Worm (Caenorhabditis elegans) whole organism, L3 larva: ENCODE measurements around the gene dgk-1.

ENCODE experiments used
- ZK546.5 ChIP-seq: sonication (generic microtip); optimal IDR thresholded peaks from 2 replicates; lab custom pipeline; 2017; ENCODE audit warnings: missing biosample characterization, missing genetic modification characterization
- ceh-16 ChIP-seq: sonication (generic microtip); optimal IDR thresholded peaks from 2 replicates; lab custom pipeline; 2017; ENCODE audit warnings: missing biosample characterization, missing genetic modification characterization
- ceh-82 ChIP-seq: fragments of 150-350 bp; optimal IDR thresholded peaks from 2 replicates; lab custom pipeline; 2014; ENCODE audit warnings: missing biosample characterization, missing genetic modification characterization
- fos-1 ChIP-seq: fragments of 150-350 bp; optimal IDR thresholded peaks from 2 replicates; lab custom pipeline; 2014; ENCODE audit warnings: missing biosample characterization, missing genetic modification characterization
- lsy-12 ChIP-seq: sonication (generic microtip); optimal IDR thresholded peaks from 2 replicates; lab custom pipeline; 2016; ENCODE audit warnings: mild to moderate bottlenecking, missing genetic modification characterization, missing compliant biosample characterization
- mdl-1 ChIP-seq: fragments of 150-350 bp; optimal IDR thresholded peaks from 2 replicates; lab custom pipeline; 2014; ENCODE audit warnings: missing biosample characterization, missing genetic modification characterization
- nhr-11 ChIP-seq: fragments of 150-350 bp; optimal IDR thresholded peaks from 2 replicates; lab custom pipeline; 2014; ENCODE audit warnings: missing biosample characterization, missing genetic modification characterization
- nhr-23 ChIP-seq: fragments of 150-350 bp; optimal IDR thresholded peaks from 2 replicates; lab custom pipeline; 2014; ENCODE audit warnings: missing biosample characterization, missing genetic modification reagents, missing genetic modification characterization
- nhr-43 ChIP-seq: sonication (generic microtip); optimal IDR thresholded peaks from 2 replicates; lab custom pipeline; 2016; ENCODE audit warnings: mild to moderate bottlenecking, missing genetic modification characterization, missing compliant biosample characterization; ENCODE audit not compliant: poor library complexity, severe bottlenecking
- nhr-76 ChIP-seq: fragments of 150-350 bp; sonication (generic microtip); optimal IDR thresholded peaks from 5 replicates; lab custom pipeline; 2014; ENCODE audit warnings: missing biosample characterization, missing genetic modification characterization
- unc-62 ChIP-seq: fragments of 150-350 bp; sonication (generic microtip); optimal IDR thresholded peaks from 4 replicates; lab custom pipeline; 2014; ENCODE audit warnings: missing biosample characterization, missing genetic modification reagents, missing genetic modification characterization

DNA sequence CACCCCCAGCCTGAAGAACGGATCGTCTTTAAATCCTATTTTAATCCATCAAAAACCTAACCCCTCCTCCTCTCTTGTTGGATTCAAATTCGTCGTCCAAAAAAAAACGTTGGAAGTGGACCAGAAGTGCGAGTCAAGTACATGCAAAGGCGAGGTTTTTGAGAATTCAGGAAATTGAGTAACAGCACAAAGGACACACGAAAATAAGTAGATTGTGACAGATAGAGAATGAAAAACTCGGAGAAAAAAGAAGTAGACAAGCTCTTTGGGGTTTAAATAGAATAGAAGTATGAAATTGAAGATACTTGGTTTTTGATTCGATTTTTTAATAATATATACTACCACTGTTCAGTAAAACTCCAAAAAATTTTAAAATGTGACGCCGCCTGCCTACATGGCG, 23.5 kb upstream of the dgk-1 start:
- TF ChIP-seq nhr-23 (tag; lab: Kevin White, UChicago) (no peak), nhr-76 (tag; lab: Kevin White, UChicago) (no peak), lsy-12 (tag; lab: Kevin White, UChicago) (no peak), nhr-11 (tag; lab: Kevin White, UChicago) (no peak), ceh-16 (tag; lab: Kevin White, UChicago) (no peak), ZK546.5 (tag; lab: Kevin White, UChicago) (no peak), ceh-82 (no peak), mdl-1 (tag; lab: Kevin White, UChicago) (no peak), nhr-43 (no peak), unc-62 (GFP tag; lab: Kevin White, UChicago) (no peak), fos-1 (tag; lab: Kevin White, UChicago) (no peak)
